Fruit fly (Drosophila melanogaster): ENCODE data around the gene CG6012.

dm6 chr2L:16909290-16909689 is 48.0 kb upstream of the CG6012 start:
- TF ChIP-seq CG10348 (GFP tag; IDR thresholded peaks at IDR 0.05) = no peak
- no peak for TF ChIP-seq Ets98B (GFP tag; IDR thresholded peaks at IDR 0.05)
- no peak for TF ChIP-seq D1 (tag; optimal IDR thresholded peaks at IDR 0.05)
- no peak for TF ChIP-seq fd96Ca (GFP tag; IDR thresholded peaks at IDR 0.05)
- TF ChIP-seq CG4496 (GFP tag; IDR thresholded peaks at IDR 0.05) = no peak
- TF ChIP-seq gl (tag; optimal IDR thresholded peaks at IDR 0.05) = no peak
- no peak for TF ChIP-seq rn (GFP tag; IDR thresholded peaks at IDR 0.05)
